Fruit fly (Drosophila melanogaster) whole organism, embryonic: Measurements from ENCODE around the gene CG43093.
A peak's percentile ranks its signal among the peaks of the same experiment; 100 is the strongest.

Experiments used
- B-H1 ChIP-seq: fragments of 200-800 bp; sonication (Bioruptor generic); IDR thresholded peaks from 3 replicates; pipeline ENCODE4 v1.3.6; 2022; ENCODE audit warnings: missing biosample characterization, missing genetic modification characterization
- BtbVII ChIP-seq: fragments of 200-800 bp; sonication (Bioruptor generic); optimal IDR thresholded peaks from 3 replicates; lab custom pipeline; 2017; ENCODE audit warnings: missing biosample characterization, mild to moderate bottlenecking, missing genetic modification characterization
- CG10366 ChIP-seq: fragments of 200-800 bp; sonication (Bioruptor generic); IDR thresholded peaks from 2 replicates; pipeline ENCODE4 v1.3.6; 2022; ENCODE audit warnings: missing biosample characterization, missing genetic modification characterization
- CG10654 ChIP-seq: fragments of 200-800 bp; sonication (Bioruptor generic); optimal IDR thresholded peaks from 2 replicates; lab custom pipeline; 2016; ENCODE audit warnings: missing biosample characterization, missing genetic modification characterization
- CG11085 ChIP-seq: fragments of 200-800 bp; sonication (Bioruptor generic); IDR thresholded peaks from 2 replicates; pipeline ENCODE4 v1.3.6; 2022; ENCODE audit warnings: missing biosample characterization, missing genetic modification characterization
- CG12071 ChIP-seq: fragments of 200-800 bp; sonication (Bioruptor generic); optimal IDR thresholded peaks from 3 replicates; lab custom pipeline; 2018; ENCODE audit warnings: missing biosample characterization, mild to moderate bottlenecking, missing genetic modification characterization
- CG13296 ChIP-seq: fragments of 200-800 bp; sonication (Bioruptor generic); optimal IDR thresholded peaks from 3 replicates; lab custom pipeline; 2018; ENCODE audit warnings: missing biosample characterization, mild to moderate bottlenecking, missing genetic modification characterization
- CG13424 ChIP-seq: fragments of 200-800 bp; sonication (Bioruptor generic); optimal IDR thresholded peaks from 2 replicates; lab custom pipeline; 2019; ENCODE audit warnings: missing biosample characterization, mild to moderate bottlenecking, missing genetic modification characterization, moderate library complexity
- CG16815 ChIP-seq: fragments of 200-800 bp; sonication (Bioruptor generic); optimal IDR thresholded peaks from 3 replicates; lab custom pipeline; 2017; ENCODE audit warnings: missing biosample characterization, mild to moderate bottlenecking, missing genetic modification characterization
- CG17912 ChIP-seq: fragments of 200-800 bp; sonication (Bioruptor generic); optimal IDR thresholded peaks from 2 replicates; lab custom pipeline; 2018; ENCODE audit warnings: missing biosample characterization, mild to moderate bottlenecking, missing genetic modification characterization
- CG18262 ChIP-seq: fragments of 200-800 bp; optimal IDR thresholded peaks from 3 replicates; lab custom pipeline; 2019; ENCODE audit warnings: missing biosample characterization, mild to moderate bottlenecking, missing genetic modification characterization, moderate library complexity
- CG30403 ChIP-seq: fragments of 200-800 bp; sonication (Bioruptor generic); optimal IDR thresholded peaks from 3 replicates; lab custom pipeline; 2016; ENCODE audit warnings: missing biosample characterization, missing genetic modification characterization
- CG3163 ChIP-seq: fragments of 200-800 bp; sonication (Bioruptor generic); optimal IDR thresholded peaks from 3 replicates; lab custom pipeline; 2016; ENCODE audit warnings: missing biosample characterization, missing genetic modification characterization
- CG34422 ChIP-seq: fragments of 200-800 bp; sonication (Bioruptor generic); IDR thresholded peaks from 3 replicates; pipeline ENCODE4 v1.3.6; 2022; ENCODE audit warnings: missing biosample characterization, missing genetic modification characterization
- CG3838 ChIP-seq: fragments of 200-800 bp; sonication (Bioruptor generic); optimal IDR thresholded peaks from 3 replicates; lab custom pipeline; 2016; ENCODE audit warnings: missing biosample characterization, missing genetic modification characterization
- CG6765 ChIP-seq: fragments of 200-800 bp; sonication (Bioruptor generic); optimal IDR thresholded peaks from 3 replicates; lab custom pipeline; 2017; ENCODE audit warnings: missing biosample characterization, mild to moderate bottlenecking, missing genetic modification characterization
- CG6791 ChIP-seq: fragments of 200-800 bp; sonication (Bioruptor generic); IDR thresholded peaks from 3 replicates; pipeline ENCODE4 v1.3.6; 2022; ENCODE audit warnings: missing biosample characterization, missing genetic modification characterization; ENCODE audit not compliant: partially characterized antibody
- CG7556 ChIP-seq: fragments of 200-800 bp; sonication (Bioruptor generic); optimal IDR thresholded peaks from 2 replicates; lab custom pipeline; 2017; ENCODE audit warnings: missing biosample characterization, mild to moderate bottlenecking, missing genetic modification characterization
- CrebB ChIP-seq: fragments of 200-800 bp; sonication (Bioruptor generic); optimal IDR thresholded peaks from 3 replicates; lab custom pipeline; 2018; ENCODE audit warnings: missing biosample characterization, mild to moderate bottlenecking, missing genetic modification characterization
- D19A ChIP-seq: fragments of 200-800 bp; optimal IDR thresholded peaks from 3 replicates; lab custom pipeline; 2019; ENCODE audit warnings: missing biosample characterization, mild to moderate bottlenecking, missing genetic modification characterization, moderate library complexity
- Doc2 ChIP-seq: fragments of 200-800 bp; sonication (Bioruptor generic); IDR thresholded peaks from 2 replicates; pipeline ENCODE4 v1.3.6; 2022; ENCODE audit warnings: missing biosample characterization, missing genetic modification characterization
- Fer2 ChIP-seq: fragments of 200-800 bp; sonication (Bioruptor generic); optimal IDR thresholded peaks from 2 replicates; lab custom pipeline; 2018; ENCODE audit warnings: missing biosample characterization, mild to moderate bottlenecking, missing genetic modification characterization, moderate library complexity
- GATAe ChIP-seq: fragments of 200-800 bp; sonication (Bioruptor generic); conservative IDR thresholded peaks from 2 replicates; pipeline ENCODE4 v1.3.6; 2022; ENCODE audit warnings: missing biosample characterization, missing genetic modification characterization
- Hmx ChIP-seq: fragments of 200-800 bp; sonication (Bioruptor generic); optimal IDR thresholded peaks from 2 replicates; lab custom pipeline; 2016; ENCODE audit warnings: missing biosample characterization, missing genetic modification characterization
- Hsf ChIP-seq: fragments of 200-800 bp; sonication (Bioruptor generic); optimal IDR thresholded peaks from 3 replicates; lab custom pipeline; 2016; ENCODE audit warnings: missing biosample characterization, missing genetic modification characterization
- Lhr ChIP-seq: fragments of 200-800 bp; sonication (Bioruptor generic); optimal IDR thresholded peaks from 3 replicates; lab custom pipeline; 2017; ENCODE audit warnings: mild to moderate bottlenecking, missing biosample characterization, missing genetic modification reagents, missing genetic modification characterization
- Mes4 ChIP-seq: fragments of 200-800 bp; sonication (Bioruptor generic); optimal IDR thresholded peaks from 2 replicates; lab custom pipeline; 2016; ENCODE audit warnings: missing biosample characterization, missing genetic modification characterization
- NC2α ChIP-seq: fragments of 200-800 bp; sonication (Bioruptor generic); optimal IDR thresholded peaks from 2 replicates; lab custom pipeline; 2016; ENCODE audit warnings: missing biosample characterization, missing genetic modification characterization
- Oaz ChIP-seq: fragments of 200-800 bp; sonication (Bioruptor generic); IDR thresholded peaks from 2 replicates; pipeline ENCODE4 v1.3.6; 2022; ENCODE audit warnings: missing biosample characterization, missing genetic modification characterization
- Sin3A ChIP-seq: fragments of >200 bp; optimal IDR thresholded peaks from 2 replicates; lab custom pipeline; 2018
- ato ChIP-seq: fragments of 200-800 bp; sonication (Bioruptor generic); IDR thresholded peaks from 2 replicates; pipeline ENCODE4 v1.3.6; 2022; ENCODE audit warnings: missing biosample characterization, missing genetic modification characterization; ENCODE audit not compliant: partially characterized antibody
- az2 ChIP-seq: fragments of 200-800 bp; sonication (Bioruptor generic); optimal IDR thresholded peaks from 3 replicates; lab custom pipeline; 2016; ENCODE audit warnings: missing biosample characterization, missing genetic modification characterization
- chif ChIP-seq, 2 experiments: fragments of 200-800 bp; sonication (Bioruptor generic); optimal IDR thresholded peaks; 3 replicates each; lab custom pipeline; 2016; ENCODE audit warnings: missing biosample characterization in 2 of 2, missing genetic modification characterization in 2 of 2
- croc ChIP-seq: fragments of 200-800 bp; sonication (Bioruptor generic); conservative IDR thresholded peaks from 3 replicates; pipeline ENCODE4 v1.3.6; 2022; ENCODE audit warnings: missing biosample characterization, missing genetic modification characterization
- cwo ChIP-seq: fragments of 200-800 bp; sonication (Bioruptor generic); optimal IDR thresholded peaks from 3 replicates; lab custom pipeline; 2017; ENCODE audit warnings: missing biosample characterization, missing genetic modification characterization, mild to moderate bottlenecking, moderate library complexity, missing genetic modification reagents
- da ChIP-seq: fragments of 200-800 bp; sonication (Bioruptor generic); optimal IDR thresholded peaks from 2 replicates; lab custom pipeline; 2016; ENCODE audit warnings: missing biosample characterization, missing genetic modification characterization
- dan ChIP-seq: fragments of 200-800 bp; sonication (Bioruptor generic); IDR thresholded peaks from 2 replicates; pipeline ENCODE4 v1.3.6; 2022; ENCODE audit warnings: missing biosample characterization, missing genetic modification characterization
- dimm ChIP-seq: fragments of 200-800 bp; sonication (Bioruptor generic); IDR thresholded peaks from 2 replicates; pipeline ENCODE4 v1.3.6; 2022; ENCODE audit warnings: missing biosample characterization, missing genetic modification characterization
- ewg ChIP-seq: fragments of 200-800 bp; sonication (Bioruptor generic); optimal IDR thresholded peaks from 3 replicates; lab custom pipeline; 2017; ENCODE audit warnings: mild to moderate bottlenecking, missing biosample characterization, missing genetic modification reagents, missing genetic modification characterization
- gcm2 ChIP-seq: fragments of 200-800 bp; sonication (Bioruptor generic); optimal IDR thresholded peaks from 2 replicates; lab custom pipeline; 2016; ENCODE audit warnings: missing biosample characterization, missing genetic modification characterization
- gem ChIP-seq: fragments of 200-800 bp; sonication (Bioruptor generic); optimal IDR thresholded peaks from 2 replicates; lab custom pipeline; 2019; ENCODE audit warnings: missing biosample characterization, mild to moderate bottlenecking, missing genetic modification characterization, moderate library complexity
- hbn ChIP-seq: fragments of 200-800 bp; sonication (Bioruptor generic); IDR thresholded peaks from 2 replicates; pipeline ENCODE4 v1.3.6; 2022; ENCODE audit warnings: missing biosample characterization, missing genetic modification characterization; ENCODE audit not compliant: partially characterized antibody
- jing ChIP-seq: fragments of 200-800 bp; sonication (Bioruptor generic); optimal IDR thresholded peaks from 2 replicates; lab custom pipeline; 2018; ENCODE audit warnings: missing biosample characterization, mild to moderate bottlenecking, missing genetic modification characterization
- jumu ChIP-seq: fragments of 200-800 bp; sonication (Bioruptor generic); optimal IDR thresholded peaks from 3 replicates; lab custom pipeline; 2016; ENCODE audit warnings: missing biosample characterization, missing genetic modification characterization
- mirr ChIP-seq: fragments of 200-800 bp; sonication (Bioruptor generic); optimal IDR thresholded peaks from 3 replicates; lab custom pipeline; 2018; ENCODE audit warnings: missing biosample characterization, mild to moderate bottlenecking, missing genetic modification characterization
- repo ChIP-seq: fragments of 200-800 bp; sonication (Bioruptor generic); optimal IDR thresholded peaks from 2 replicates; lab custom pipeline; 2016; ENCODE audit warnings: missing biosample characterization, missing genetic modification characterization
- row ChIP-seq: fragments of 200-800 bp; sonication (Bioruptor generic); IDR thresholded peaks from 3 replicates; pipeline ENCODE4 v1.3.6; 2022; ENCODE audit warnings: missing biosample characterization, missing genetic modification characterization
- tna ChIP-seq: fragments of 200-800 bp; sonication (Bioruptor generic); IDR thresholded peaks from 2 replicates; pipeline ENCODE4 v1.3.6; 2022; ENCODE audit warnings: missing biosample characterization, missing genetic modification characterization; ENCODE audit not compliant: partially characterized antibody
- toy ChIP-seq: fragments of 200-800 bp; sonication (Bioruptor generic); IDR thresholded peaks from 2 replicates; pipeline ENCODE4 v1.3.6; 2022; ENCODE audit warnings: missing biosample characterization, missing genetic modification characterization

Gene CG43093

DNA sequence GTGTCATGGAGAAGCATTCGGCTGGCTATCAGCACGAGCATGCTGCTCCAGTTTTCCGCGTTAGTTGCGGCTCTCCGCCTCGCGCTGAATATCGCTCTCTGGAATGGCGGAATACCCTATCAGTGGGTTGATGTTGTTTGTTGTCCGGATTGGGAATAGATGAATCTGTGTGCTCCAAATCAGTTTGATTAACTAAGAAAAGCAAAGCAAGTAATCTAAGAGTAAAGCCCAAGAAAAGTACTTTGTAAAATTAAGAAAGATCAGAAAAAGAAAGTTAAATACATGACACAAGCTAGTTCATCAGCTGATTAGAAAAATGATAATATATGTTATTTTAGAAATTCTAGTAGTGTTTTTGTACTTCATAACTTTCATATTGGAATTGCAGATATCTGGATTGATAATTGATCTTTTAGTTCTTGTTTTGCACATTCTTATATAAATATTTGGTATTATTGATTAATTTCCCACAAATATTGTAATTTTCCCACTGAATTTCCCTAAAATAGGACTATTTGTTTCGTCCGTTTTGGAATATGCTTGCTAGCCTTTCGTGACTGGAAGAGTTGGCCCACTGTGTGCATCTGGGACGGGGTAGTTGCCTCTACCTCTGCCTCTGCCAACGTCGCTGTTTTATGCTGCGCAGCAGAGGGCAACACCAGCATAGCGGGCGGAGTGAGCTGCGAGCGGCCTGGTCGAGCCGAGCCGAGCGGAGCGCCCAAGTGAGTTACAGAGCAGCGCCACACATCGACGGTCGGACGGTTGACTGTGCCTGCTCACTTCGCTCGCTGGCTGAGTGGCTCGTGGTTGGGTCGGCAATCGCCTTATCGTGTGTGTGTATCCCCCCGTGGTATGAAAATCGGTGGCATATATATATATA, 16.0 kb downstream of the CG43093 start (continued):
- TF ChIP-seq Sin3A (lab: Kevin White, UChicago): no peak
- TF ChIP-seq CG18262 (tag; lab: Kevin White, UChicago): peak; percentile 77
- TF ChIP-seq CrebB (tag; lab: Kevin White, UChicago): peak; percentile 11
- peak; percentile 31 for TF ChIP-seq jing
- TF ChIP-seq CG10654 (GFP tag; lab: Kevin White, UChicago): peak; percentile 39
- TF ChIP-seq dan: no peak
- peak; percentile 16 for TF ChIP-seq CG6765 (GFP tag; lab: Kevin White, UChicago)
- TF ChIP-seq croc (GFP tag; lab: Robert Waterston, UW): no peak; the same call in 2 of the 3 replicates
- no peak for TF ChIP-seq Doc2 (GFP tag; lab: Robert Waterston, UW)
- TF ChIP-seq toy (GFP tag; lab: Robert Waterston, UW): no peak
- TF ChIP-seq hbn (GFP tag; lab: Robert Waterston, UW): 0 out of 2 replicates have a peak, but pooled peaks have one; percentile 32
- TF ChIP-seq CG13296 (GFP tag; lab: Kevin White, UChicago): peak; percentile 16
- no peak for TF ChIP-seq CG3838 (GFP tag; lab: Kevin White, UChicago)
- no peak; the same call in none of the 3 replicates for TF ChIP-seq CG34422 (GFP tag; lab: Robert Waterston, UW)
- 0 out of 2 replicates have a peak, but pooled peaks have one; percentile 31 for TF ChIP-seq ato (GFP tag; lab: Robert Waterston, UW)
- TF ChIP-seq Oaz (GFP tag; lab: Robert Waterston, UW): peak; percentile 23; the same call in 1 of the 2 replicates
- peak; percentile 38 for TF ChIP-seq CG12071 (GFP tag; lab: Kevin White, UChicago)
- TF ChIP-seq CG7556 (GFP tag; lab: Kevin White, UChicago): peak; percentile 89
- TF ChIP-seq jumu (GFP tag; lab: Kevin White, UChicago): peak; percentile 45
- no peak for TF ChIP-seq dimm (GFP tag; lab: Robert Waterston, UW)
- peak; percentile 13 for TF ChIP-seq Mes4 (GFP tag; lab: Kevin White, UChicago)
- peak in 1 of 2 experiments; percentile 40 for TF ChIP-seq chif (GFP tag; optimal IDR thresholded peaks at IDR 0.05; lab: Kevin White, UChicago)
- peak; percentile 45; the same call in 1 of the 2 replicates for TF ChIP-seq CG10366 (GFP tag; lab: Robert Waterston, UW)
- peak; percentile 53 for TF ChIP-seq BtbVII (GFP tag; lab: Kevin White, UChicago)
- TF ChIP-seq az2 (GFP tag; lab: Kevin White, UChicago): peak; percentile 67
- 0 out of 3 replicates have a peak, but pooled peaks have one; percentile 14 for TF ChIP-seq CG6791
- peak; percentile 82 for TF ChIP-seq gem
- peak; percentile 84 for TF ChIP-seq CG30403 (GFP tag; lab: Kevin White, UChicago)
- TF ChIP-seq Hsf (GFP tag; lab: Kevin White, UChicago): peak; percentile 64
- TF ChIP-seq Fer2 (tag; lab: Kevin White, UChicago): peak; percentile 37
- no peak; the same call in 2 of the 3 replicates for TF ChIP-seq B-H1 (GFP tag; lab: Robert Waterston, UW)
- peak; percentile 45 for TF ChIP-seq cwo (GFP tag; lab: Kevin White, UChicago)
- peak; percentile 56; the same call in 1 of the 2 replicates for TF ChIP-seq tna
- TF ChIP-seq NC2α: no peak
- TF ChIP-seq CG3163: no peak
- peak; percentile 21 for TF ChIP-seq gcm2 (GFP tag; lab: Kevin White, UChicago)
- TF ChIP-seq CG13424: peak; percentile 79
- TF ChIP-seq GATAe (GFP tag; lab: Robert Waterston, UW): no peak
- peak; percentile 85 for TF ChIP-seq row (GFP tag; lab: Robert Waterston, UW)
- no peak for TF ChIP-seq Lhr (GFP tag; lab: Kevin White, UChicago)
- peak; percentile 92 for TF ChIP-seq D19A (tag; lab: Kevin White, UChicago)
- no peak; the same call in 1 of the 2 replicates for TF ChIP-seq CG11085 (GFP tag; lab: Robert Waterston, UW)
- TF ChIP-seq CG17912: no peak
- peak; percentile 23 for TF ChIP-seq ewg (GFP tag; lab: Kevin White, UChicago)
- TF ChIP-seq Hmx (GFP tag; lab: Kevin White, UChicago): peak; percentile 38
- peak; percentile 48 for TF ChIP-seq mirr (GFP tag; lab: Kevin White, UChicago)
- peak; percentile 26 for TF ChIP-seq repo (GFP tag; lab: Kevin White, UChicago)
- TF ChIP-seq CG16815 (GFP tag; lab: Kevin White, UChicago): peak; percentile 26
- TF ChIP-seq da (GFP tag; lab: Kevin White, UChicago): no peak
